Fruit fly (Drosophila melanogaster): ENCODE results near the gene dop.

dop gene

DNA sequence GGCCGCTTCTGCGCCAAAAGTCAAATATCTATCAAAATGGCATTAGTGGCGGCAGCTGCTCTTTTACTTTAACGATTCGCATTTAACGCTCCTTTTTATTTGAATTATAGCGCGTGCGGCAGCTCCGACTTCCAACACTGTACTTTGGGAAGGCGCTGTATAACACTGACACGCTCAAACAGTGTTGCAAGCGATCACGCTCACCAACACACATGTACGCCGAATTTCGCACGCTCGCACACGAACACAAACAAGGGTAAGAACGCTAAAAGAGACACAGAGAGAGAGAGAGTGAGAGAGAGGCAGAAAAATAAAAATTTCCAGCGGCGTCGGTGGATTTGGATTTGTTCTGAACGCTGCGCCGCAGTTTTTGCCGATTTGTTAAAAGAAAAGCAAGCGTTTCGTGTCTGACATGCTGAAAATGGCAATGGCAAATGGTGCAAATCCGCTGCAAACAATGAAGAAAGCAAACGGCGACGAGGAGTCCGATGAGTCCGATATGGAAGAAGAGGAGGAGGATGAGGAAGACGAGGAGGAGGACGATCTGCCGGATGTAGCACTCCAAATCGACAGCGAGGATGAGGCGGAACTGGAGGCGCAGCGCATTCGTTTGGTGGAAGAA is 53.9 kb downstream of the dop start, which contains the start of gene Phs:
Gene Phs, plus strand, starts transcription at position 276 of the 622 bp plus-strand sequence.
- peak; percentile 91 for TF ChIP-seq CG11247 (GFP tag; IDR thresholded peaks at IDR 0.05)
- TF ChIP-seq CG15479 (GFP tag; optimal IDR thresholded peaks at IDR 0.05): peak; percentile 20
- peak; percentile 86 for TF ChIP-seq NC2β (GFP tag; optimal IDR thresholded peaks at IDR 0.05)
- TF ChIP-seq CG1233 (GFP tag; optimal IDR thresholded peaks at IDR 0.05): peak; percentile 64
- TF ChIP-seq CG8765 (GFP tag; IDR thresholded peaks at IDR 0.05): no peak
- TF ChIP-seq nom (GFP tag; optimal IDR thresholded peaks at IDR 0.05): peak; percentile 59
- peak; percentile 78 for TF ChIP-seq Camta (GFP tag; optimal IDR thresholded peaks at IDR 0.05)
- TF ChIP-seq Rx (GFP tag; IDR thresholded peaks at IDR 0.05): peak; percentile 84
- TF ChIP-seq Optix (GFP tag; IDR thresholded peaks at IDR 0.05): peak; percentile 49; the same call in 1 of the 3 replicates
- peak; percentile 37; the same call in 1 of the 3 replicates for TF ChIP-seq knrl (GFP tag; IDR thresholded peaks at IDR 0.05; ENCODE audit: partially characterized antibody)
- peak; percentile 65 for TF ChIP-seq tgo (GFP tag; IDR thresholded peaks at IDR 0.05)
- TF ChIP-seq Sry-δ (GFP tag; optimal IDR thresholded peaks at IDR 0.05): peak; percentile 59
- peak; percentile 90 for TF ChIP-seq vfl (GFP tag; optimal IDR thresholded peaks at IDR 0.05)
- TF ChIP-seq Oli (tag; optimal IDR thresholded peaks at IDR 0.05): peak; percentile 9
- no peak for TF ChIP-seq GATAe (GFP tag; conservative IDR thresholded peaks at IDR 0.05)
- TF ChIP-seq MBD-R2 (GFP tag; IDR thresholded peaks at IDR 0.05): peak; percentile 79; the same call in 1 of the 2 replicates
- peak; percentile 77 for TF ChIP-seq crc (GFP tag; optimal IDR thresholded peaks at IDR 0.05)
- TF ChIP-seq Max (GFP tag; optimal IDR thresholded peaks at IDR 0.05): peak; percentile 75
- TF ChIP-seq klu (GFP tag; IDR thresholded peaks at IDR 0.05): peak; percentile 73
- peak; percentile 4 to 91 for TF ChIP-seq Hr51 (GFP tag; optimal IDR thresholded peaks at IDR 0.05)
- peak; percentile 100 for TF ChIP-seq CG10267 (tag; optimal IDR thresholded peaks at IDR 0.05)
- TF ChIP-seq lbe (GFP tag; optimal IDR thresholded peaks at IDR 0.05): peak; percentile 84
- TF ChIP-seq nerfin-2 (GFP tag; IDR thresholded peaks at IDR 0.05; ENCODE audit: partially characterized antibody): no peak
- peak; percentile 94 for TF ChIP-seq Rfx (GFP tag; IDR thresholded peaks at IDR 0.05)
- TF ChIP-seq Lhr (GFP tag; optimal IDR thresholded peaks at IDR 0.05): peak; percentile 64
- peak; percentile 62; the same call in 1 of the 2 replicates for TF ChIP-seq Awh (GFP tag; IDR thresholded peaks at IDR 0.05)
- TF ChIP-seq E2f2 (GFP tag; IDR thresholded peaks at IDR 0.05): peak; percentile 99
- TF ChIP-seq jing (GFP tag; optimal IDR thresholded peaks at IDR 0.05): peak; percentile 48
- peak; percentile 77 for TF ChIP-seq CG8290 (GFP tag; optimal IDR thresholded peaks at IDR 0.05)
- TF ChIP-seq CG8290 (tag; optimal IDR thresholded peaks at IDR 0.05): peak; percentile 68 to 94
- peak; percentile 99 for TF ChIP-seq Ets65A (GFP tag)
- TF ChIP-seq slou (GFP tag; optimal IDR thresholded peaks at IDR 0.05): peak; percentile 59
- TF ChIP-seq CG7357 (GFP tag; IDR thresholded peaks at IDR 0.05): 0 out of 3 replicates have a peak, but pooled peaks have one; percentile 33
- peak; percentile 67 for TF ChIP-seq ATbp (GFP tag; optimal IDR thresholded peaks at IDR 0.05)
- peak; percentile 96 for TF ChIP-seq gsb-n (tag; optimal IDR thresholded peaks at IDR 0.05)
- peak; percentile 59 for TF ChIP-seq corto (GFP tag; optimal IDR thresholded peaks at IDR 0.05)
- TF ChIP-seq Trl (optimal IDR thresholded peaks at IDR 0.05): peak; percentile 90 to 92
- peak; percentile 92 for TF ChIP-seq Trl (GFP tag; optimal IDR thresholded peaks at IDR 0.05)
- peak; percentile 50; the same call in 1 of the 3 replicates for TF ChIP-seq CG17361 (GFP tag; IDR thresholded peaks at IDR 0.05)
- TF ChIP-seq CG3995 (GFP tag; optimal IDR thresholded peaks at IDR 0.05): peak; percentile 44
- TF ChIP-seq sisA (GFP tag; IDR thresholded peaks at IDR 0.05): peak; percentile 73
- TF ChIP-seq fd102C (GFP tag; optimal IDR thresholded peaks at IDR 0.05): peak; percentile 22
- no peak for TF ChIP-seq CG2889 (GFP tag; IDR thresholded peaks at IDR 0.05)
- TF ChIP-seq CG1024 (GFP tag; IDR thresholded peaks at IDR 0.05): peak; percentile 70
- TF ChIP-seq ems (GFP tag; optimal IDR thresholded peaks at IDR 0.05): peak; percentile 80
- no peak for TF ChIP-seq Hr78 (GFP tag; optimal IDR thresholded peaks at IDR 0.05)
- TF ChIP-seq CG17612 (GFP tag; IDR thresholded peaks at IDR 0.05): peak; percentile 53; the same call in 1 of the 2 replicates
- no peak; the same call in 1 of the 2 replicates for TF ChIP-seq ro (GFP tag; IDR thresholded peaks at IDR 0.05)
- TF ChIP-seq CG14860 (GFP tag; IDR thresholded peaks at IDR 0.05; ENCODE audit: partially characterized antibody): no peak
- peak; percentile 95 for TF ChIP-seq HmgD (GFP tag; optimal IDR thresholded peaks at IDR 0.05)

All from whole organism, embryonic.